Fruit fly (Drosophila melanogaster) whole organism, pupa: ENCODE measurements around the gene CG31075.

Experiments used
- CG10348 ChIP-seq: fragments of 200-800 bp; sonication (Bioruptor generic); IDR thresholded peaks from 2 replicates; pipeline ENCODE4 v1.3.6; 2022; ENCODE audit warnings: missing biosample characterization, missing genetic modification characterization
- CG12605 ChIP-seq: fragments of 200-800 bp; sonication (Bioruptor generic); IDR thresholded peaks from 2 replicates; pipeline ENCODE4 v1.3.6; 2022; ENCODE audit warnings: missing biosample characterization, missing genetic modification characterization
- CG13204 ChIP-seq: fragments of 200-800 bp; sonication (Bioruptor generic); optimal IDR thresholded peaks from 2 replicates; lab custom pipeline; 2018; ENCODE audit warnings: missing biosample characterization, mild to moderate bottlenecking, missing genetic modification characterization, moderate library complexity
- CG14655 ChIP-seq: fragments of 200-800 bp; sonication (Bioruptor generic); optimal IDR thresholded peaks from 3 replicates; lab custom pipeline; 2017; ENCODE audit warnings: mild to moderate bottlenecking, missing biosample characterization, missing genetic modification reagents, missing genetic modification characterization
- CG15710 ChIP-seq: fragments of 200-800 bp; sonication (Bioruptor generic); optimal IDR thresholded peaks from 2 replicates; lab custom pipeline; 2018; ENCODE audit warnings: missing biosample characterization, mild to moderate bottlenecking, missing genetic modification characterization, moderate library complexity
- CG17806 ChIP-seq: fragments of 200-800 bp; sonication (Bioruptor generic); optimal IDR thresholded peaks from 2 replicates; lab custom pipeline; 2018; ENCODE audit warnings: missing biosample characterization, mild to moderate bottlenecking, missing genetic modification characterization, moderate library complexity
- CG32121 ChIP-seq: fragments of 200-800 bp; sonication (Bioruptor generic); IDR thresholded peaks from 2 replicates; pipeline ENCODE4 v1.3.6; 2022; ENCODE audit warnings: missing biosample characterization, missing genetic modification characterization
- CG34367 ChIP-seq: fragments of 200-800 bp; sonication (Bioruptor generic); optimal IDR thresholded peaks from 2 replicates; lab custom pipeline; 2018; ENCODE audit warnings: missing biosample characterization, mild to moderate bottlenecking, missing genetic modification characterization
- CG4496 ChIP-seq: fragments of 200-800 bp; sonication (Bioruptor generic); IDR thresholded peaks from 3 replicates; pipeline ENCODE4 v1.3.6; 2022; ENCODE audit warnings: missing biosample characterization, missing genetic modification characterization
- CG8159 ChIP-seq: fragments of 200-800 bp; sonication (Bioruptor generic); optimal IDR thresholded peaks from 3 replicates; lab custom pipeline; 2018; ENCODE audit warnings: missing biosample characterization, mild to moderate bottlenecking, missing genetic modification characterization, moderate library complexity
- CG8301 ChIP-seq: fragments of 200-800 bp; sonication (Bioruptor generic); optimal IDR thresholded peaks from 2 replicates; lab custom pipeline; 2018; ENCODE audit warnings: missing biosample characterization, mild to moderate bottlenecking, missing genetic modification characterization
- CG9948 ChIP-seq: fragments of 200-800 bp; sonication (Bioruptor generic); optimal IDR thresholded peaks from 2 replicates; lab custom pipeline; 2018; ENCODE audit warnings: missing biosample characterization, mild to moderate bottlenecking, missing genetic modification characterization, moderate library complexity
- D1 ChIP-seq: fragments of 200-800 bp; sonication (Bioruptor generic); optimal IDR thresholded peaks from 2 replicates; lab custom pipeline; 2018; ENCODE audit warnings: missing biosample characterization, mild to moderate bottlenecking, missing genetic modification characterization, moderate library complexity
- EcR ChIP-seq: fragments of 200-800 bp; sonication (Bioruptor generic); optimal IDR thresholded peaks from 3 replicates; lab custom pipeline; 2019; ENCODE audit warnings: missing biosample characterization, missing genetic modification characterization, mild to moderate bottlenecking, moderate library complexity, missing genetic modification reagents
- Ets98B ChIP-seq: fragments of 200-800 bp; sonication (Bioruptor generic); IDR thresholded peaks from 2 replicates; pipeline ENCODE4 v1.3.6; 2022; ENCODE audit warnings: missing biosample characterization, missing genetic modification characterization
- Pif1A ChIP-seq: fragments of 200-800 bp; sonication (Bioruptor generic); optimal IDR thresholded peaks from 3 replicates; lab custom pipeline; 2016; ENCODE audit warnings: missing biosample characterization, missing genetic modification characterization
- Pif1B ChIP-seq: fragments of 200-800 bp; sonication (Bioruptor generic); optimal IDR thresholded peaks from 3 replicates; lab custom pipeline; 2016; ENCODE audit warnings: missing biosample characterization, missing genetic modification characterization
- Snoo ChIP-seq: fragments of 200-800 bp; sonication (Bioruptor generic); optimal IDR thresholded peaks from 3 replicates; lab custom pipeline; 2017; ENCODE audit warnings: missing biosample characterization, mild to moderate bottlenecking, missing genetic modification characterization, inconsistent platforms
- fd96Ca ChIP-seq: fragments of 200-800 bp; sonication (Bioruptor generic); IDR thresholded peaks from 3 replicates; pipeline ENCODE4 v1.3.6; 2022; ENCODE audit warnings: missing biosample characterization, missing genetic modification characterization
- gl ChIP-seq: fragments of 200-800 bp; sonication (Bioruptor generic); optimal IDR thresholded peaks from 2 replicates; lab custom pipeline; 2018; ENCODE audit warnings: missing biosample characterization, mild to moderate bottlenecking, missing genetic modification characterization
- rn ChIP-seq: fragments of 200-800 bp; sonication (Bioruptor generic); IDR thresholded peaks from 2 replicates; pipeline ENCODE4 v1.3.6; 2022; ENCODE audit warnings: missing biosample characterization, missing genetic modification characterization

CG31075 gene

dm6 chr3R:26953478-26953874 lies 34.8 kb downstream of the CG31075 start:
- TF ChIP-seq CG12605 (GFP tag; lab: Robert Waterston, UW) (peak; percentile 87), CG32121 (GFP tag; lab: Robert Waterston, UW) (peak; percentile 85), CG15710 (peak; percentile 94), Pif1A (GFP tag; lab: Kevin White, UChicago) (peak; percentile 96), EcR (no peak), CG17806 (tag; lab: Kevin White, UChicago) (peak; percentile 97), CG13204 (GFP tag; lab: Kevin White, UChicago) (peak; percentile 16), CG14655 (GFP tag; lab: Kevin White, UChicago) (peak; percentile 91), CG8159 (tag; lab: Kevin White, UChicago) (peak; percentile 96), CG9948 (tag; lab: Kevin White, UChicago) (peak; percentile 98), gl (tag; lab: Kevin White, UChicago) (peak; percentile 86), CG4496 (peak; percentile 94), CG10348 (peak; percentile 77), Pif1B (GFP tag; lab: Kevin White, UChicago) (peak; percentile 87), CG34367 (tag; lab: Kevin White, UChicago) (peak; percentile 96), Ets98B (GFP tag; lab: Robert Waterston, UW) (peak; percentile 84), D1 (tag; lab: Kevin White, UChicago) (peak; percentile 95), CG8301 (tag; lab: Kevin White, UChicago) (peak; percentile 94), rn (GFP tag; lab: Robert Waterston, UW) (peak; percentile 86), fd96Ca (GFP tag; lab: Robert Waterston, UW) (peak; percentile 93; the same call in 2 of the 3 replicates), Snoo (tag; lab: Kevin White, UChicago) (no peak)

DNA sequence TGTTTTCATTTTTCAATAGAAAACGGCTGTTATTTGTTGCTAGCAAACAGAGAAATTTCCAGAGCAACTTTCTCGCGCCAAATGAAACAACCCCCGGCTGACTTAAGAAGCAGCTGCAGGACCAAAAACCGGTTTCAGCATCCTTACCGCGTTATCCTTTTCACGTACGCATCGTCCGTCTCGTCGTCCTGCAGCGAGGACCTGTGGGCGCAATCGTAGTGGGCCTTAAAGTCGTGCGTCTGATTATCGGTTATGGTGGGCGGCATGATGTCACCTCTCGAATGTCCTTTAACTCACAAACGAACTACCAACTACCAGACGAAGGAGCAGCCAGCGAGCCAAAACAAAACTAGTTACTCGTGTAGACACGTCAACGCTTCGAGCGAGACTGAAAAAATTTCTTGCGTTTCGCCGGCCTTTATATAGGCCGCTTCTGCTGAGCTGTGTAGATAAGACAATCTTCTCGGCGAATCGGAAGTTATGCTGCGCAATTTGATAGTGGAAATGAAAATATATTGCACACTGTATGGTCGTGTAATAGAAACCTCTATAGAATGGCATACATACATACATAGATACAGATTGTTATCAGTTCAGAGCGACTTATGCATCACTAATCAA lies 35.4 kb downstream of the CG31075 start:
- TF ChIP-seq CG12605 (GFP tag; lab: Robert Waterston, UW) (no peak), gl (tag; lab: Kevin White, UChicago) (no peak), CG8159 (tag; lab: Kevin White, UChicago) (no peak)

- TF ChIP-seq Ets98B (GFP tag; lab: Robert Waterston, UW) (no peak), fd96Ca (GFP tag; lab: Robert Waterston, UW) (no peak), CG9948 (tag; lab: Kevin White, UChicago) (no peak), CG14655 (GFP tag; lab: Kevin White, UChicago) (no peak), CG8159 (tag; lab: Kevin White, UChicago) (no peak), D1 (tag; lab: Kevin White, UChicago) (no peak), gl (tag; lab: Kevin White, UChicago) (no peak), Snoo (tag; lab: Kevin White, UChicago) (no peak), CG4496 (no peak), CG12605 (GFP tag; lab: Robert Waterston, UW) (no peak), CG15710 (no peak), CG10348 (no peak)
These were observed 36.0 kb downstream of the CG31075 start for dm6 chr3R:26952200-26952856.

- peak; percentile 3 for TF ChIP-seq CG8159 (tag; lab: Kevin White, UChicago)
- peak; percentile 68 for TF ChIP-seq Pif1B (GFP tag; lab: Kevin White, UChicago)
- TF ChIP-seq CG15710 = peak; percentile 5
- no peak for TF ChIP-seq CG10348
- peak; percentile 26 for TF ChIP-seq CG8301 (tag; lab: Kevin White, UChicago)
- TF ChIP-seq CG32121 (GFP tag; lab: Robert Waterston, UW) = no peak
- no peak for TF ChIP-seq CG4496
- no peak for TF ChIP-seq CG9948 (tag; lab: Kevin White, UChicago)
- no peak for TF ChIP-seq CG13204 (GFP tag; lab: Kevin White, UChicago)
- TF ChIP-seq rn (GFP tag; lab: Robert Waterston, UW) = no peak
- TF ChIP-seq Pif1A (GFP tag; lab: Kevin White, UChicago) = peak; percentile 34
- peak; percentile 31 for TF ChIP-seq EcR
- peak; percentile 70 for TF ChIP-seq CG12605 (GFP tag; lab: Robert Waterston, UW)
- TF ChIP-seq Ets98B (GFP tag; lab: Robert Waterston, UW) = peak; percentile 38; the same call in 1 of the 2 replicates
- TF ChIP-seq CG14655 (GFP tag; lab: Kevin White, UChicago) = no peak
- peak; percentile 35 for TF ChIP-seq D1 (tag; lab: Kevin White, UChicago)
- TF ChIP-seq fd96Ca (GFP tag; lab: Robert Waterston, UW) = no peak
- peak; percentile 45 for TF ChIP-seq CG17806 (tag; lab: Kevin White, UChicago)
- TF ChIP-seq gl (tag; lab: Kevin White, UChicago) = peak; percentile 58
- TF ChIP-seq CG34367 (tag; lab: Kevin White, UChicago) = no peak
- peak; percentile 3 for TF ChIP-seq Snoo (tag; lab: Kevin White, UChicago)
These were observed 40.9 kb downstream of the CG31075 start, which contains the start of gene Spag1 for dm6 chr3R:26947296-26947880. Spag1 (plus strand) TSS chr3R:26947830.

dm6 chr3R:26945233-26945632 lies 43.1 kb downstream of the CG31075 start, which contains the start of gene CG14252:
CG14252 (plus strand) TSS chr3R:26945534.
- TF ChIP-seq CG17806 (tag; lab: Kevin White, UChicago) = no peak
- no peak for TF ChIP-seq gl (tag; lab: Kevin White, UChicago)
- TF ChIP-seq rn (GFP tag; lab: Robert Waterston, UW) = no peak
- TF ChIP-seq Snoo (tag; lab: Kevin White, UChicago) = no peak
- TF ChIP-seq D1 (tag; lab: Kevin White, UChicago) = no peak
- no peak for TF ChIP-seq Pif1A (GFP tag; lab: Kevin White, UChicago)
- no peak for TF ChIP-seq CG8301 (tag; lab: Kevin White, UChicago)
- no peak for TF ChIP-seq Pif1B (GFP tag; lab: Kevin White, UChicago)
- no peak for TF ChIP-seq fd96Ca (GFP tag; lab: Robert Waterston, UW)
- TF ChIP-seq CG34367 (tag; lab: Kevin White, UChicago) = no peak
